Fruit fly (Drosophila melanogaster) whole organism, embryonic: ENCODE measurements around the gene CG7069.

Experiments used
- Asciz ChIP-seq: fragments of 200-800 bp; sonication (Bioruptor generic); optimal IDR thresholded peaks from 2 replicates; lab custom pipeline; 2017; ENCODE audit warnings: missing biosample characterization, mild to moderate bottlenecking, missing genetic modification characterization, missing genetic modification reagents
- BEAF-32 ChIP-seq: fragments of 200-800 bp; sonication (Bioruptor generic); optimal IDR thresholded peaks from 3 replicates; lab custom pipeline; 2017; ENCODE audit warnings: missing biosample characterization, missing genetic modification characterization, mild to moderate bottlenecking, moderate library complexity, missing genetic modification reagents
- CG11695 ChIP-seq: fragments of 200-800 bp; sonication (Bioruptor generic); IDR thresholded peaks from 3 replicates; pipeline ENCODE4 v1.3.6; 2022; ENCODE audit warnings: missing biosample characterization, missing genetic modification characterization
- CG12155 ChIP-seq: fragments of 200-800 bp; sonication (Bioruptor generic); optimal IDR thresholded peaks from 3 replicates; lab custom pipeline; 2016; ENCODE audit warnings: missing biosample characterization, missing genetic modification characterization
- CG12391 ChIP-seq: fragments of 200-800 bp; sonication (Bioruptor generic); optimal IDR thresholded peaks from 3 replicates; lab custom pipeline; 2018; ENCODE audit warnings: missing biosample characterization, mild to moderate bottlenecking, missing genetic modification characterization, moderate library complexity
- CG13287 ChIP-seq: fragments of 200-800 bp; sonication (Bioruptor generic); IDR thresholded peaks from 2 replicates; pipeline ENCODE4 v1.3.6; 2022; ENCODE audit warnings: missing biosample characterization, missing genetic modification characterization; ENCODE audit not compliant: partially characterized antibody
- CG14014 ChIP-seq: fragments of 200-800 bp; sonication (Bioruptor generic); IDR thresholded peaks from 2 replicates; pipeline ENCODE4 v1.3.6; 2022; ENCODE audit warnings: missing biosample characterization, missing genetic modification characterization
- CG1603 ChIP-seq: fragments of 200-800 bp; sonication (Bioruptor generic); optimal IDR thresholded peaks from 2 replicates; lab custom pipeline; 2019; ENCODE audit warnings: missing biosample characterization, mild to moderate bottlenecking, missing genetic modification characterization, moderate library complexity
- CG16813 ChIP-seq: fragments of 200-800 bp; sonication (Bioruptor generic); IDR thresholded peaks from 3 replicates; pipeline ENCODE4 v1.3.6; 2022; ENCODE audit warnings: missing biosample characterization, missing genetic modification characterization; ENCODE audit not compliant: partially characterized antibody
- CG17385 ChIP-seq: fragments of 200-800 bp; sonication (Bioruptor generic); optimal IDR thresholded peaks from 3 replicates; lab custom pipeline; 2018; ENCODE audit warnings: missing biosample characterization, mild to moderate bottlenecking, missing genetic modification characterization
- CG18262 ChIP-seq: fragments of 200-800 bp; optimal IDR thresholded peaks from 3 replicates; lab custom pipeline; 2019; ENCODE audit warnings: missing biosample characterization, mild to moderate bottlenecking, missing genetic modification characterization, moderate library complexity
- CG2120 ChIP-seq: fragments of 200-800 bp; sonication (Bioruptor generic); optimal IDR thresholded peaks from 3 replicates; lab custom pipeline; 2016; ENCODE audit warnings: missing biosample characterization, missing genetic modification characterization
- CG31441 ChIP-seq: fragments of 200-800 bp; sonication (Bioruptor generic); IDR thresholded peaks from 2 replicates; pipeline ENCODE4 v1.3.6; 2022; ENCODE audit warnings: missing biosample characterization, missing genetic modification characterization
- CG34422 ChIP-seq: fragments of 200-800 bp; sonication (Bioruptor generic); IDR thresholded peaks from 3 replicates; pipeline ENCODE4 v1.3.6; 2022; ENCODE audit warnings: missing biosample characterization, missing genetic modification characterization
- CG4360 ChIP-seq: fragments of 200-800 bp; sonication (Bioruptor generic); IDR thresholded peaks from 2 replicates; pipeline ENCODE4 v1.3.6; 2022; ENCODE audit warnings: missing biosample characterization, missing genetic modification characterization
- CG5245 ChIP-seq: fragments of 200-800 bp; sonication (Bioruptor generic); optimal IDR thresholded peaks from 3 replicates; lab custom pipeline; 2016; ENCODE audit warnings: missing biosample characterization, missing genetic modification characterization
- CG6813 ChIP-seq: fragments of 200-800 bp; sonication (Bioruptor generic); optimal IDR thresholded peaks from 2 replicates; lab custom pipeline; 2017; ENCODE audit warnings: missing biosample characterization, missing genetic modification characterization, mild to moderate bottlenecking, moderate library complexity, missing genetic modification reagents
- CG9437 ChIP-seq: fragments of 200-800 bp; sonication (Bioruptor generic); optimal IDR thresholded peaks from 2 replicates; lab custom pipeline; 2018; ENCODE audit warnings: missing biosample characterization, mild to moderate bottlenecking, missing genetic modification characterization
- CG9932 ChIP-seq: fragments of 200-800 bp; sonication (Bioruptor generic); IDR thresholded peaks from 2 replicates; pipeline ENCODE4 v1.3.6; 2022; ENCODE audit warnings: missing biosample characterization, missing genetic modification characterization
- Dll ChIP-seq: fragments of 200-800 bp; sonication (Bioruptor generic); IDR thresholded peaks from 4 replicates; pipeline ENCODE4 v1.3.6; 2022; ENCODE audit warnings: missing biosample characterization, missing genetic modification characterization; ENCODE audit not compliant: partially characterized antibody
- Dp ChIP-seq: fragments of 200-800 bp; sonication (Bioruptor generic); optimal IDR thresholded peaks from 2 replicates; lab custom pipeline; 2018; ENCODE audit warnings: missing biosample characterization, mild to moderate bottlenecking, missing genetic modification characterization, moderate library complexity
- Drgx ChIP-seq: fragments of 200-800 bp; sonication (Bioruptor generic); IDR thresholded peaks from 2 replicates; pipeline ENCODE4 v1.3.6; 2022; ENCODE audit warnings: missing biosample characterization, missing genetic modification characterization
- E2f2 ChIP-seq: fragments of 200-800 bp; sonication (Bioruptor generic); IDR thresholded peaks from 2 replicates; pipeline ENCODE4 v1.3.6; 2022; ENCODE audit warnings: missing biosample characterization, missing genetic modification characterization
- HHEX ChIP-seq: fragments of 200-800 bp; sonication (Bioruptor generic); optimal IDR thresholded peaks from 3 replicates; lab custom pipeline; 2017; ENCODE audit warnings: missing biosample characterization, mild to moderate bottlenecking, missing genetic modification characterization, missing genetic modification reagents
- Myb ChIP-seq: fragments of 200-800 bp; sonication (Bioruptor generic); optimal IDR thresholded peaks from 2 replicates; lab custom pipeline; 2016; ENCODE audit warnings: missing biosample characterization, missing genetic modification characterization
- NfI ChIP-seq: fragments of 200-800 bp; sonication (Bioruptor generic); optimal IDR thresholded peaks from 3 replicates; lab custom pipeline; 2018; ENCODE audit warnings: missing biosample characterization, mild to moderate bottlenecking, missing genetic modification characterization, moderate library complexity
- Scr ChIP-seq: fragments of 200-800 bp; sonication (Bioruptor generic); IDR thresholded peaks from 2 replicates; pipeline ENCODE4 v1.3.6; 2022; ENCODE audit warnings: missing biosample characterization, missing genetic modification characterization; ENCODE audit not compliant: partially characterized antibody
- Sox102F ChIP-seq: fragments of 200-800 bp; sonication (Bioruptor generic); optimal IDR thresholded peaks from 2 replicates; lab custom pipeline; 2018; ENCODE audit warnings: missing biosample characterization, mild to moderate bottlenecking, missing genetic modification characterization, moderate library complexity
- Sry-δ ChIP-seq: fragments of 200-800 bp; sonication (Bioruptor generic); optimal IDR thresholded peaks from 2 replicates; lab custom pipeline; 2016; ENCODE audit warnings: missing biosample characterization, missing genetic modification characterization
- Ssrp ChIP-seq: fragments of 200-800 bp; sonication (Bioruptor generic); optimal IDR thresholded peaks from 2 replicates; lab custom pipeline; 2018; ENCODE audit warnings: missing biosample characterization, mild to moderate bottlenecking, missing genetic modification characterization, moderate library complexity
- Xbp1 ChIP-seq: fragments of 200-800 bp; sonication (Bioruptor generic); optimal IDR thresholded peaks from 3 replicates; lab custom pipeline; 2016; ENCODE audit warnings: missing biosample characterization, mild to moderate bottlenecking, missing genetic modification characterization
- az2 ChIP-seq: fragments of 200-800 bp; sonication (Bioruptor generic); optimal IDR thresholded peaks from 3 replicates; lab custom pipeline; 2016; ENCODE audit warnings: missing biosample characterization, missing genetic modification characterization
- dmrt99B ChIP-seq: fragments of 200-800 bp; sonication (Bioruptor generic); optimal IDR thresholded peaks from 2 replicates; lab custom pipeline; 2018; ENCODE audit warnings: missing biosample characterization, mild to moderate bottlenecking, missing genetic modification characterization, moderate library complexity
- esg ChIP-seq: fragments of 200-800 bp; sonication (Bioruptor generic); conservative IDR thresholded peaks from 2 replicates; pipeline ENCODE4 v1.3.6; 2022; ENCODE audit warnings: missing biosample characterization, missing genetic modification characterization
- gem ChIP-seq: fragments of 200-800 bp; sonication (Bioruptor generic); optimal IDR thresholded peaks from 2 replicates; lab custom pipeline; 2019; ENCODE audit warnings: missing biosample characterization, mild to moderate bottlenecking, missing genetic modification characterization, moderate library complexity
- gfzf ChIP-seq: fragments of 200-800 bp; sonication (Bioruptor generic); optimal IDR thresholded peaks from 2 replicates; lab custom pipeline; 2016; ENCODE audit warnings: missing biosample characterization, mild to moderate bottlenecking, missing genetic modification characterization, moderate library complexity
- hbn ChIP-seq: fragments of 200-800 bp; sonication (Bioruptor generic); IDR thresholded peaks from 2 replicates; pipeline ENCODE4 v1.3.6; 2022; ENCODE audit warnings: missing biosample characterization, missing genetic modification characterization; ENCODE audit not compliant: partially characterized antibody
- ind ChIP-seq: fragments of 200-800 bp; sonication (Bioruptor generic); optimal IDR thresholded peaks from 3 replicates; lab custom pipeline; 2016; ENCODE audit warnings: missing biosample characterization, missing genetic modification characterization
- lbe ChIP-seq: fragments of 200-800 bp; sonication (Bioruptor generic); optimal IDR thresholded peaks from 2 replicates; lab custom pipeline; 2016; ENCODE audit warnings: missing biosample characterization, mild to moderate bottlenecking, missing genetic modification characterization
- lola ChIP-seq, 3 experiments: fragments of >200 bp in 2 of 3; fragments of 200-800 bp in 1 of 3; sonication (Bioruptor generic) in 1 of 3; optimal IDR thresholded peaks; 2 replicates each; lab custom pipeline; 2017 to 2019; ENCODE audit warnings: missing biosample characterization in 3 of 3, missing genetic modification characterization in 3 of 3, mild to moderate bottlenecking in 1 of 3, moderate library complexity in 1 of 3
- nom ChIP-seq: fragments of 200-800 bp; sonication (Bioruptor generic); optimal IDR thresholded peaks from 2 replicates; lab custom pipeline; 2017; ENCODE audit warnings: missing biosample characterization, missing genetic modification characterization, mild to moderate bottlenecking, moderate library complexity, missing genetic modification reagents
- otp ChIP-seq: fragments of 200-800 bp; sonication (Bioruptor generic); IDR thresholded peaks from 3 replicates; pipeline ENCODE4, ENCODE4 v1.3.6; 2022; ENCODE audit warnings: missing biosample characterization, missing genetic modification characterization
- pnt ChIP-seq: fragments of 200-800 bp; sonication (Bioruptor generic); optimal IDR thresholded peaks from 3 replicates; lab custom pipeline; 2016; ENCODE audit warnings: missing biosample characterization, missing genetic modification characterization
- row ChIP-seq: fragments of 200-800 bp; sonication (Bioruptor generic); IDR thresholded peaks from 3 replicates; pipeline ENCODE4 v1.3.6; 2022; ENCODE audit warnings: missing biosample characterization, missing genetic modification characterization
- sd ChIP-seq: fragments of 200-800 bp; sonication (Bioruptor generic); optimal IDR thresholded peaks from 3 replicates; lab custom pipeline; 2018; ENCODE audit warnings: missing biosample characterization, mild to moderate bottlenecking, missing genetic modification characterization, moderate library complexity
- sens ChIP-seq: fragments of 200-800 bp; sonication (Bioruptor generic); peaks from one replicate; lab custom pipeline; 2016; ENCODE audit warnings: missing biosample characterization, missing genetic modification characterization

The CG7069 gene

DNA sequence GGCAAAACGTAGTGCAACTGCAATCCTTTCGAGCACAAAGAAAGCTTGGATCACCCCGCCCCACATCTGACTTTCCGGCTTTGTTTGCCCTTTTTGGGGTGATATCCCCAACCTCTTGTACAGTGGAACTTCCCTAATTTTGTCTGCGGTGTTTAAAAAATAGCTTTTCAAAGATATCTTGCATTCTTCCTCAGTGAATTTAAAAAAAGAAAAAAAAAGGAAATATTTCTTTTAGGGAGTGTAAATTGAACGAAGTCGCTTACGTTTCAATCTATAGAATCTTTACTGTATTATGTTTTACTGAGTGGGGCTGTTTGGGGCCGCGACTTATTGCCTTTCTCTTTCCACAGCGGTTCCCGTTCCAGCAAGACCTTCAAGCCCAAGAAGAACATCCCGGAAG, 49.0 kb downstream of the CG7069 start (continued):
- TF ChIP-seq CG14014 (GFP tag; lab: Robert Waterston, UW), result peak; percentile 83
- TF ChIP-seq NfI (GFP tag; lab: Kevin White, UChicago), result peak; percentile 59
- peak; percentile 21 for TF ChIP-seq nom (GFP tag; lab: Kevin White, UChicago)
- TF ChIP-seq CG5245, result peak; percentile 40
- TF ChIP-seq HHEX (GFP tag; lab: Kevin White, UChicago), result peak; percentile 25
- no peak for TF ChIP-seq gfzf (GFP tag; lab: Kevin White, UChicago)
- TF ChIP-seq pnt (GFP tag; lab: Kevin White, UChicago), result no peak
- no peak for TF ChIP-seq gem (tag; lab: Kevin White, UChicago)
- peak; percentile 64 for TF ChIP-seq lbe
- TF ChIP-seq CG18262 (tag; lab: Kevin White, UChicago), result peak; percentile 59
- TF ChIP-seq CG6813 (GFP tag; lab: Kevin White, UChicago), result peak; percentile 48
- peak; percentile 82 for TF ChIP-seq CG34422 (GFP tag; lab: Robert Waterston, UW)
- TF ChIP-seq lola (GFP tag; optimal IDR thresholded peaks at IDR 0.05; lab: Kevin White, UChicago), result peak in 1 of 3 experiments; percentile 12

DNA sequence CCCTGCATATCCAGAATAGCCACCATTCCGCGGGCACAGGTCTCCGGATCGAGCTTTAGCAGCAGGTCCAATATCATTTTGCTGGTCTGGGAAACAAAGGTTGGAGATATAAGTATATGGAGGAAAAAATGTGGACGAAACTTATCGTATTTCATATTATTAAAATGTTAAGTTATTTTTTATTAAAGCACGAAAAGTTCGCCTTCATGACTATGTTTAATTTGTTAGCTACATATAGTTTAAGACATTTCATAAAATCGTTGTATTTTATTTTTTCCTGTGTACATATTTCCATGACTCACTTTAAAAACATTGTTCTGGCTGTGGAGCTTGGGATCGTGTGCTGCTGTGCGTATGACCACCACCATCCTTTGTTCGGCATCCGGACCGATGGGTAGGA, 51.4 kb downstream of the CG7069 start:
- TF ChIP-seq dmrt99B (tag; lab: Kevin White, UChicago), result peak; percentile 6
- peak; percentile 20 for TF ChIP-seq CG1603 (tag; lab: Kevin White, UChicago)
- 0 out of 2 replicates have a peak, but pooled peaks have one; percentile 12 for TF ChIP-seq CG31441 (GFP tag; lab: Robert Waterston, UW)
- peak; percentile 4 for TF ChIP-seq az2 (GFP tag; lab: Kevin White, UChicago)
- TF ChIP-seq CG2120 (GFP tag; lab: Kevin White, UChicago), result peak; percentile 18
- peak; percentile 45 for TF ChIP-seq Drgx (GFP tag; lab: Robert Waterston, UW)
- peak; percentile 14 for TF ChIP-seq Xbp1 (GFP tag; lab: Kevin White, UChicago)
- no peak for TF ChIP-seq BEAF-32 (GFP tag; lab: Kevin White, UChicago)
- peak; percentile 54 for TF ChIP-seq sens (GFP tag; lab: Kevin White, UChicago)
- peak; percentile 8 for TF ChIP-seq lbe
- TF ChIP-seq CG9932 (GFP tag; lab: Robert Waterston, UW), result no peak
- TF ChIP-seq CG11695 (GFP tag; lab: Robert Waterston, UW), result 0 out of 3 replicates have a peak, but pooled peaks have one; percentile 33
- peak; percentile 34 for TF ChIP-seq Sox102F
- TF ChIP-seq sd (tag; lab: Kevin White, UChicago), result peak; percentile 17
- TF ChIP-seq row (GFP tag; lab: Robert Waterston, UW), result peak; percentile 15; the same call in 1 of the 3 replicates
- TF ChIP-seq gem (tag; lab: Kevin White, UChicago), result peak; percentile 25
- TF ChIP-seq Asciz (GFP tag; lab: Kevin White, UChicago), result no peak
- no peak for TF ChIP-seq ind (GFP tag; lab: Kevin White, UChicago)
- peak; percentile 3 for TF ChIP-seq CG12391

DNA sequence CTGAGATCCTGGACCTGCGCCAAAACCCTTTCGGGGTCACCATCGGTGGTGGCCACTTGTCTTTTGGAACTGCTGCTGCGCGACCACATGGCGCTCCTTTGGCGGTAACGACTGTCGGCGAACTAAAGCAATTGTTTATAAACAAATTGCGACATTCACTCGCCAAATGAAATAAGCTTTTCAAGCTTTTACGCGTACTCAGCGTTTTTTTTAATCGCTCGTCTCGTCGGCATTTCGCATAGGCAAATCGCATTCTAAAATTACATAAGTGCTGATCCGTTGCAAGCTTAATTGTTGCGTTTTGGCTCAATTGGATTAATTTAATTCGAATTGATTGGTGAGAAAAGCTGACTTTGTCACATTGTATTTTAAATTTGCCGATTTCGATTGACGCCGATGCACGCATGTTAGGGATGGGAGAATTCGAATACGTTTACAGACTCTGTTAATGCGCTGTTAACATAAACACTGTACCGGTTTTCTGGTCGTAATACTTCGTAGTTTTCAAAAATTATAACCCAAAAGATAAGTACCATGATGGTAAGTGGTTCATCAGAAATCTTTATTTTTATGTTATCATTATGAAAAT, 52.1 kb downstream of the CG7069 start, which contains the start of gene pinta:
TSS of gene pinta (minus strand) at position 328 of the 589 bp plus-strand sequence.
- TF ChIP-seq Dp (GFP tag; lab: Kevin White, UChicago) (peak; percentile 21), Scr (GFP tag; lab: Robert Waterston, UW) (peak; percentile 31; the same call in 1 of the 2 replicates), CG13287 (GFP tag; lab: Robert Waterston, UW) (peak; percentile 54), hbn (GFP tag; lab: Robert Waterston, UW) (0 out of 2 replicates have a peak, but pooled peaks have one; percentile 13), esg (GFP tag; lab: Robert Waterston, UW) (no peak), Myb (GFP tag; lab: Kevin White, UChicago) (peak; percentile 44), Dll (GFP tag; lab: Robert Waterston, UW) (0 out of 4 replicates have a peak, but pooled peaks have one; percentile 29), E2f2 (peak; percentile 20), Sry-δ (peak; percentile 59), otp (GFP tag; lab: Robert Waterston, UW) (0 out of 3 replicates have a peak, but pooled peaks have one; percentile 2), CG4360 (peak; percentile 27; the same call in 1 of the 2 replicates), CG16813 (GFP tag; lab: Robert Waterston, UW) (0 out of 3 replicates have a peak, but pooled peaks have one; percentile 22), CG12155 (GFP tag; lab: Kevin White, UChicago) (peak; percentile 91), Ssrp (tag; lab: Kevin White, UChicago) (no peak), CG17385 (no peak), CG9437 (peak; percentile 91)
